1 fruit fly cellular context compared by ENCODE assay signal in genomic region chr3R:19463874-19464549, dm6.
TF ChIP-seq lines count a peak whose summit lies in the region.

No protein-coding gene starts in this region.

TF ChIP-seq in whole organism, embryonic, 481 proteins besides CTCF, POLR2A, EP300 and RAD21 (continued from another document and continues in another):
- TF ChIP-seq HLHmδ (GFP tag; optimal IDR thresholded peaks at IDR 0.05; lab: Kevin White, UChicago) (no peak), CG33557 (GFP tag; optimal IDR thresholded peaks at IDR 0.05; lab: Kevin White, UChicago) (peak; percentile 85), p53 (GFP tag; optimal IDR thresholded peaks at IDR 0.05; lab: Kevin White, UChicago) (peak; percentile 61), pfk (GFP tag; optimal IDR thresholded peaks at IDR 0.05; lab: Kevin White, UChicago) (peak; percentile 99), CG10209 (GFP tag; optimal IDR thresholded peaks at IDR 0.05; lab: Kevin White, UChicago) (peak; percentile 85), CG8281 (tag; optimal IDR thresholded peaks at IDR 0.05; lab: Kevin White, UChicago) (peak; percentile 47), HHEX (GFP tag; optimal IDR thresholded peaks at IDR 0.05; lab: Kevin White, UChicago) (peak; percentile 71), CG18599 (GFP tag; optimal IDR thresholded peaks at IDR 0.05; lab: Kevin White, UChicago) (peak; percentile 58), CG30020 (tag; optimal IDR thresholded peaks at IDR 0.05; lab: Kevin White, UChicago) (peak; percentile 22), run (tag; optimal IDR thresholded peaks at IDR 0.05; lab: Kevin White, UChicago) (peak; percentile 55), Antp (GFP tag; optimal IDR thresholded peaks at IDR 0.05; lab: Kevin White, UChicago) (peak; percentile 26), CG4404 (GFP tag; IDR thresholded peaks at IDR 0.05; lab: Robert Waterston, UW) (0 out of 2 replicates have a peak, but pooled peaks have one; percentile 21), chinmo (GFP tag; IDR thresholded peaks at IDR 0.05; lab: Robert Waterston, UW; ENCODE audit: partially characterized antibody) (peak; percentile 5; the same call in 1 of the 4 replicates), dan (GFP tag; IDR thresholded peaks at IDR 0.05; lab: Robert Waterston, UW) (no peak), CG18619 (GFP tag; optimal IDR thresholded peaks at IDR 0.05; lab: Kevin White, UChicago) (peak; percentile 64), E2f1 (GFP tag; IDR thresholded peaks at IDR 0.05; lab: Robert Waterston, UW) (no peak; the same call in 1 of the 2 replicates), vnd (GFP tag; IDR thresholded peaks at IDR 0.05; lab: Robert Waterston, UW; ENCODE audit: partially characterized antibody) (no peak), HLH4C (GFP tag; IDR thresholded peaks at IDR 0.05; lab: Robert Waterston, UW; ENCODE audit: partially characterized antibody) (no peak), pnt (GFP tag; optimal IDR thresholded peaks at IDR 0.05; lab: Kevin White, UChicago) (peak; percentile 31), CG34376 (GFP tag; optimal IDR thresholded peaks at IDR 0.05; lab: Kevin White, UChicago) (no peak), CG11723 (GFP tag; optimal IDR thresholded peaks at IDR 0.05; lab: Kevin White, UChicago) (peak; percentile 57), lola (GFP tag; optimal IDR thresholded peaks at IDR 0.05; lab: Kevin White, UChicago) (peak in 1 of 3 experiments; percentile 62), CG17568 (GFP tag; optimal IDR thresholded peaks at IDR 0.05; lab: Kevin White, UChicago) (peak; percentile 78), ase (GFP tag; IDR thresholded peaks at IDR 0.05; lab: Robert Waterston, UW) (no peak), CG8290 (GFP tag; optimal IDR thresholded peaks at IDR 0.05; lab: Kevin White, UChicago) (no peak), CG8290 (tag; optimal IDR thresholded peaks at IDR 0.05; lab: Kevin White, UChicago) (peak; percentile 72 to 74), esg (GFP tag; conservative IDR thresholded peaks at IDR 0.05; lab: Robert Waterston, UW) (no peak), CG43689 (GFP tag; IDR thresholded peaks at IDR 0.05; lab: Robert Waterston, UW) (0 out of 2 replicates have a peak, but pooled peaks have one; percentile 37), CG6683 (GFP tag; optimal IDR thresholded peaks at IDR 0.05; lab: Kevin White, UChicago) (peak; percentile 45), sug (tag; optimal IDR thresholded peaks at IDR 0.05; lab: Kevin White, UChicago) (peak; percentile 12), Drgx (GFP tag; IDR thresholded peaks at IDR 0.05; lab: Robert Waterston, UW) (no peak), CG10321 (GFP tag; IDR thresholded peaks at IDR 0.05; lab: Robert Waterston, UW) (no peak), Sox102F (GFP tag; optimal IDR thresholded peaks at IDR 0.05; lab: Kevin White, UChicago) (peak; percentile 64), CG10147 (GFP tag; optimal IDR thresholded peaks at IDR 0.05; lab: Kevin White, UChicago) (peak; percentile 43), Nf-YC (tag; optimal IDR thresholded peaks at IDR 0.05; lab: Kevin White, UChicago) (no peak), Dbx (GFP tag; IDR thresholded peaks at IDR 0.05; lab: Robert Waterston, UW) (no peak), Gug (GFP tag; IDR thresholded peaks at IDR 0.05; lab: Robert Waterston, UW) (no peak), CG16813 (GFP tag; IDR thresholded peaks at IDR 0.05; lab: Robert Waterston, UW; ENCODE audit: partially characterized antibody) (no peak), her (GFP tag; optimal IDR thresholded peaks at IDR 0.05; lab: Kevin White, UChicago) (peak; percentile 67), cg (GFP tag; optimal IDR thresholded peaks at IDR 0.05; lab: Kevin White, UChicago) (peak; percentile 52), fru (optimal IDR thresholded peaks at IDR 0.05; lab: Kevin White, UChicago) (no peak), YL-1 (GFP tag; optimal IDR thresholded peaks at IDR 0.05; lab: Kevin White, UChicago) (peak; percentile 40), CG13287 (GFP tag; IDR thresholded peaks at IDR 0.05; lab: Robert Waterston, UW; ENCODE audit: partially characterized antibody) (no peak), CG14014 (GFP tag; IDR thresholded peaks at IDR 0.05; lab: Robert Waterston, UW) (peak; percentile 44; the same call in 1 of the 2 replicates), CG14860 (GFP tag; IDR thresholded peaks at IDR 0.05; lab: Robert Waterston, UW; ENCODE audit: partially characterized antibody) (no peak), GATAe (GFP tag; conservative IDR thresholded peaks at IDR 0.05; lab: Robert Waterston, UW) (no peak), Vsx1 (GFP tag; optimal IDR thresholded peaks at IDR 0.05; lab: Kevin White, UChicago) (peak; percentile 71), tup (GFP tag; optimal IDR thresholded peaks at IDR 0.05; lab: Kevin White, UChicago) (peak; percentile 17), CG18011 (GFP tag; optimal IDR thresholded peaks at IDR 0.05; lab: Kevin White, UChicago) (peak; percentile 42), al (GFP tag; IDR thresholded peaks at IDR 0.05; lab: Robert Waterston, UW) (no peak), CG4617 (GFP tag; optimal IDR thresholded peaks at IDR 0.05; lab: Kevin White, UChicago; ENCODE audit: borderline replicate concordance) (no peak), CG11696 (GFP tag; IDR thresholded peaks at IDR 0.05; lab: Robert Waterston, UW) (no peak), Sox100B (GFP tag; optimal IDR thresholded peaks at IDR 0.05; lab: Kevin White, UChicago) (peak; percentile 82), knrl (GFP tag; IDR thresholded peaks at IDR 0.05; lab: Robert Waterston, UW; ENCODE audit: partially characterized antibody) (no peak), CG10462 (GFP tag; optimal IDR thresholded peaks at IDR 0.05; lab: Kevin White, UChicago) (peak; percentile 61), TFAM (GFP tag; optimal IDR thresholded peaks at IDR 0.05; lab: Kevin White, UChicago) (peak; percentile 43), Mad (GFP tag; optimal IDR thresholded peaks at IDR 0.05; lab: Kevin White, UChicago) (peak; percentile 48), CG32532 (GFP tag; IDR thresholded peaks at IDR 0.05; lab: Robert Waterston, UW) (no peak), ap (GFP tag; IDR thresholded peaks at IDR 0.05; lab: Robert Waterston, UW) (no peak), croc (GFP tag; conservative IDR thresholded peaks at IDR 0.05; lab: Robert Waterston, UW) (no peak), CG1603 (tag; optimal IDR thresholded peaks at IDR 0.05; lab: Kevin White, UChicago) (peak; percentile 55), slou (GFP tag; optimal IDR thresholded peaks at IDR 0.05; lab: Kevin White, UChicago) (no peak), Scr (GFP tag; IDR thresholded peaks at IDR 0.05; lab: Robert Waterston, UW; ENCODE audit: partially characterized antibody) (no peak), Ssrp (tag; optimal IDR thresholded peaks at IDR 0.05; lab: Kevin White, UChicago) (no peak), sens-2 (GFP tag; IDR thresholded peaks at IDR 0.05; lab: Robert Waterston, UW) (peak; percentile 43; the same call in 1 of the 2 replicates), ci (GFP tag; IDR thresholded peaks at IDR 0.05; lab: Robert Waterston, UW) (peak; percentile 90), CG12744 (GFP tag; optimal IDR thresholded peaks at IDR 0.05; lab: Kevin White, UChicago) (no peak), BtbVII (GFP tag; optimal IDR thresholded peaks at IDR 0.05; lab: Kevin White, UChicago) (peak; percentile 69), Oaz (GFP tag; IDR thresholded peaks at IDR 0.05; lab: Robert Waterston, UW) (no peak), BEAF-32 (GFP tag; optimal IDR thresholded peaks at IDR 0.05; lab: Kevin White, UChicago) (no peak), CG30403 (GFP tag; optimal IDR thresholded peaks at IDR 0.05; lab: Kevin White, UChicago) (no peak), chn (GFP tag; optimal IDR thresholded peaks at IDR 0.05; lab: Kevin White, UChicago) (no peak), Dip2 (GFP tag; IDR thresholded peaks at IDR 0.05; lab: Robert Waterston, UW) (no peak), CG11398 (GFP tag; optimal IDR thresholded peaks at IDR 0.05; lab: Kevin White, UChicago) (peak; percentile 61), Poxn (GFP tag; IDR thresholded peaks at IDR 0.05; lab: Robert Waterston, UW) (no peak), Hr3 (GFP tag; optimal IDR thresholded peaks at IDR 0.05; lab: Kevin White, UChicago) (no peak), da (GFP tag; optimal IDR thresholded peaks at IDR 0.05; lab: Kevin White, UChicago) (no peak), CG13894 (tag; optimal IDR thresholded peaks at IDR 0.05; lab: Kevin White, UChicago) (no peak), CG6175 (GFP tag; IDR thresholded peaks at IDR 0.05; lab: Robert Waterston, UW) (no peak), zfh2 (GFP tag; optimal IDR thresholded peaks at IDR 0.05; lab: Kevin White, UChicago) (no peak), CG12155 (GFP tag; optimal IDR thresholded peaks at IDR 0.05; lab: Kevin White, UChicago) (no peak), row (GFP tag; IDR thresholded peaks at IDR 0.05; lab: Robert Waterston, UW) (no peak), Mes4 (GFP tag; optimal IDR thresholded peaks at IDR 0.05; lab: Kevin White, UChicago) (peak; percentile 63), unpg (GFP tag; optimal IDR thresholded peaks at IDR 0.05; lab: Kevin White, UChicago) (peak; percentile 64), CG33213 (GFP tag; optimal IDR thresholded peaks at IDR 0.05; lab: Kevin White, UChicago) (peak; percentile 72), CG8944 (GFP tag; optimal IDR thresholded peaks at IDR 0.05; lab: Kevin White, UChicago) (peak; percentile 46), H2.0 (GFP tag; IDR thresholded peaks at IDR 0.05; lab: Robert Waterston, UW) (no peak), CG1602 (GFP tag; optimal IDR thresholded peaks at IDR 0.05; lab: Kevin White, UChicago) (peak; percentile 29), CG31365 (tag; optimal IDR thresholded peaks at IDR 0.05; lab: Kevin White, UChicago) (peak; percentile 57), CG16779 (GFP tag; IDR thresholded peaks at IDR 0.05; lab: Robert Waterston, UW) (no peak), CG5180 (GFP tag; optimal IDR thresholded peaks at IDR 0.05; lab: Kevin White, UChicago) (peak; percentile 60), cato (GFP tag; optimal IDR thresholded peaks at IDR 0.05; lab: Kevin White, UChicago; ENCODE audit: borderline replicate concordance) (no peak), kay (GFP tag; optimal IDR thresholded peaks at IDR 0.05; lab: Kevin White, UChicago) (no peak), D19B (GFP tag; optimal IDR thresholded peaks at IDR 0.05; lab: Kevin White, UChicago) (peak; percentile 25), CG15011 (GFP tag; optimal IDR thresholded peaks at IDR 0.05; lab: Kevin White, UChicago) (peak; percentile 53), hbn (GFP tag; IDR thresholded peaks at IDR 0.05; lab: Robert Waterston, UW; ENCODE audit: partially characterized antibody) (no peak), Ets65A (GFP tag; lab: Kevin White, UChicago) (no peak), C15 (GFP tag; IDR thresholded peaks at IDR 0.05; lab: Robert Waterston, UW) (no peak), CG15269 (tag; optimal IDR thresholded peaks at IDR 0.05; lab: Kevin White, UChicago) (peak; percentile 21), CG11247 (GFP tag; IDR thresholded peaks at IDR 0.05; lab: Robert Waterston, UW) (peak; percentile 34; the same call in 1 of the 2 replicates), CG30431 (GFP tag; optimal IDR thresholded peaks at IDR 0.05; lab: Kevin White, UChicago) (peak; percentile 33), Tbp (GFP tag; optimal IDR thresholded peaks at IDR 0.05; lab: Kevin White, UChicago) (no peak), CG8388 (GFP tag; optimal IDR thresholded peaks at IDR 0.05; lab: Kevin White, UChicago) (peak; percentile 56), danr (GFP tag; IDR thresholded peaks at IDR 0.05; lab: Robert Waterston, UW) (no peak; the same call in 1 of the 2 replicates), CG12299 (tag; optimal IDR thresholded peaks at IDR 0.05; lab: Kevin White, UChicago) (peak; percentile 48), CG7839 (tag; optimal IDR thresholded peaks at IDR 0.05; lab: Kevin White, UChicago) (peak; percentile 29), CG14441 (GFP tag; IDR thresholded peaks at IDR 0.05; lab: Robert Waterston, UW) (no peak; the same call in 1 of the 2 replicates), CG12071 (GFP tag; optimal IDR thresholded peaks at IDR 0.05; lab: Kevin White, UChicago) (peak; percentile 81), inv (GFP tag; IDR thresholded peaks at IDR 0.05; lab: Robert Waterston, UW; ENCODE audit: partially characterized antibody) (no peak), Mrtf (GFP tag; IDR thresholded peaks at IDR 0.05; lab: Robert Waterston, UW) (no peak), wdn (GFP tag; IDR thresholded peaks at IDR 0.05; lab: Robert Waterston, UW) (no peak), CG34422 (GFP tag; IDR thresholded peaks at IDR 0.05; lab: Robert Waterston, UW) (no peak), CG1647 (GFP tag; optimal IDR thresholded peaks at IDR 0.05; lab: Kevin White, UChicago) (peak; percentile 20), CG10366 (GFP tag; IDR thresholded peaks at IDR 0.05; lab: Robert Waterston, UW) (no peak), Xbp1 (GFP tag; optimal IDR thresholded peaks at IDR 0.05; lab: Kevin White, UChicago) (peak; percentile 13), Dek (tag; optimal IDR thresholded peaks at IDR 0.05; lab: Kevin White, UChicago) (no peak), CG31441 (GFP tag; IDR thresholded peaks at IDR 0.05; lab: Robert Waterston, UW) (peak; percentile 56; the same call in 1 of the 2 replicates), tx (GFP tag; optimal IDR thresholded peaks at IDR 0.05; lab: Kevin White, UChicago) (no peak), ftz-f1 (GFP tag; optimal IDR thresholded peaks at IDR 0.05; lab: Kevin White, UChicago) (no peak), twi (tag; optimal IDR thresholded peaks at IDR 0.05; lab: Kevin White, UChicago) (peak; percentile 59), Lim3 (GFP tag; IDR thresholded peaks at IDR 0.05; lab: Robert Waterston, UW) (no peak), CG10959 (GFP tag; IDR thresholded peaks at IDR 0.05; lab: Robert Waterston, UW) (no peak), org-1 (GFP tag; optimal IDR thresholded peaks at IDR 0.05; lab: Kevin White, UChicago) (peak; percentile 80), CG1024 (GFP tag; IDR thresholded peaks at IDR 0.05; lab: Robert Waterston, UW) (peak; percentile 18; the same call in 1 of the 2 replicates), PHDP (tag; optimal IDR thresholded peaks at IDR 0.05; lab: Kevin White, UChicago) (peak; percentile 77), CG15073 (GFP tag; optimal IDR thresholded peaks at IDR 0.05; lab: Kevin White, UChicago) (no peak), CG3838 (GFP tag; optimal IDR thresholded peaks at IDR 0.05; lab: Kevin White, UChicago) (peak; percentile 61), Bteb2 (GFP tag; optimal IDR thresholded peaks at IDR 0.05; lab: Kevin White, UChicago) (no peak), CG18764 (GFP tag; optimal IDR thresholded peaks at IDR 0.05; lab: Kevin White, UChicago) (peak; percentile 58), CG3847 (GFP tag; IDR thresholded peaks at IDR 0.05; lab: Robert Waterston, UW) (no peak), CG11085 (GFP tag; IDR thresholded peaks at IDR 0.05; lab: Robert Waterston, UW) (no peak), H15 (GFP tag; IDR thresholded peaks at IDR 0.05; lab: Robert Waterston, UW) (0 out of 3 replicates have a peak, but pooled peaks have one; percentile 31)
